Fruit fly (Drosophila melanogaster) whole organism, prepupa: ENCODE results near the gene CG14657.

ENCODE experiments used
- CG10631 ChIP-seq: fragments of 200-800 bp; sonication (Bioruptor generic); optimal IDR thresholded peaks from 2 replicates; lab custom pipeline; 2016; ENCODE audit warnings: missing biosample characterization, missing genetic modification characterization
- CG11294 ChIP-seq: fragments of 200-800 bp; sonication (Bioruptor generic); IDR thresholded peaks from 2 replicates; pipeline ENCODE4 v1.3.6; 2022; ENCODE audit warnings: missing biosample characterization, missing genetic modification characterization
- CG11902 ChIP-seq: fragments of 200-800 bp; sonication (Bioruptor generic); optimal IDR thresholded peaks from 3 replicates; lab custom pipeline; 2016; ENCODE audit warnings: missing biosample characterization, missing genetic modification characterization
- CG15336 ChIP-seq: fragments of 200-800 bp; sonication (Bioruptor generic); IDR thresholded peaks from 2 replicates; pipeline ENCODE4 v1.3.6; 2022; ENCODE audit warnings: missing biosample characterization, missing genetic modification characterization
- CG3032 ChIP-seq: fragments of 200-800 bp; optimal IDR thresholded peaks from 2 replicates; lab custom pipeline; 2019; ENCODE audit warnings: missing biosample characterization, mild to moderate bottlenecking, missing genetic modification characterization, moderate library complexity
- CG31627 ChIP-seq: fragments of 200-800 bp; sonication (Bioruptor generic); optimal IDR thresholded peaks from 3 replicates; lab custom pipeline; 2016; ENCODE audit warnings: missing biosample characterization, missing genetic modification characterization
- CG3919 ChIP-seq: fragments of 200-800 bp; sonication (Bioruptor generic); optimal IDR thresholded peaks from 3 replicates; lab custom pipeline; 2016; ENCODE audit warnings: missing biosample characterization, missing genetic modification characterization
- CG4318 ChIP-seq: fragments of 200-800 bp; sonication (Bioruptor generic); optimal IDR thresholded peaks from 3 replicates; lab custom pipeline; 2017; ENCODE audit warnings: missing biosample characterization, mild to moderate bottlenecking, missing genetic modification characterization
- CG6276 ChIP-seq: fragments of 200-800 bp; sonication (Bioruptor generic); optimal IDR thresholded peaks from 2 replicates; lab custom pipeline; 2017; ENCODE audit warnings: missing biosample characterization, mild to moderate bottlenecking, missing genetic modification characterization
- CG6808 ChIP-seq: fragments of 200-800 bp; sonication (Bioruptor generic); optimal IDR thresholded peaks from 3 replicates; lab custom pipeline; 2017; ENCODE audit warnings: missing biosample characterization, missing genetic modification characterization, mild to moderate bottlenecking, moderate library complexity, missing genetic modification reagents
- CG6854 ChIP-seq: fragments of 200-800 bp; sonication (Bioruptor generic); optimal IDR thresholded peaks from 2 replicates; lab custom pipeline; 2017; ENCODE audit warnings: missing biosample characterization, mild to moderate bottlenecking, missing genetic modification characterization
- CG7368 ChIP-seq: fragments of 200-800 bp; sonication (Bioruptor generic); optimal IDR thresholded peaks from 3 replicates; lab custom pipeline; 2016; ENCODE audit warnings: missing biosample characterization, missing genetic modification characterization
- CG8319 ChIP-seq: fragments of 200-800 bp; sonication (Bioruptor generic); optimal IDR thresholded peaks from 3 replicates; lab custom pipeline; 2016; ENCODE audit warnings: missing biosample characterization, missing genetic modification characterization
- CG9139 ChIP-seq: fragments of 200-800 bp; sonication (Bioruptor generic); optimal IDR thresholded peaks from 3 replicates; lab custom pipeline; 2017; ENCODE audit warnings: missing biosample characterization, mild to moderate bottlenecking, missing genetic modification characterization
- Eip75B ChIP-seq: fragments of 200-800 bp; sonication (Bioruptor generic); optimal IDR thresholded peaks from 3 replicates; lab custom pipeline; 2016; ENCODE audit warnings: missing biosample characterization, missing genetic modification characterization
- Eip93F ChIP-seq: fragments of 200-800 bp; sonication (Bioruptor generic); optimal IDR thresholded peaks from 2 replicates; lab custom pipeline; 2016; ENCODE audit warnings: missing biosample characterization, mild to moderate bottlenecking, missing genetic modification characterization
- Ets21C ChIP-seq: fragments of 200-800 bp; sonication (Bioruptor generic); optimal IDR thresholded peaks from 3 replicates; lab custom pipeline; 2016; ENCODE audit warnings: missing biosample characterization, missing genetic modification characterization
- Hr38 ChIP-seq: sonication (Bioruptor generic); optimal IDR thresholded peaks from 2 replicates; lab custom pipeline; 2016; ENCODE audit warnings: missing biosample characterization, missing genetic modification characterization
- Hr39 ChIP-seq: fragments of 200-800 bp; sonication (Bioruptor generic); optimal IDR thresholded peaks from 2 replicates; lab custom pipeline; 2016; ENCODE audit warnings: missing biosample characterization, missing genetic modification characterization
- Hr4 ChIP-seq: fragments of 200-800 bp; sonication (Bioruptor generic); optimal IDR thresholded peaks from 3 replicates; lab custom pipeline; 2016; ENCODE audit warnings: missing biosample characterization, missing genetic modification characterization
- Lpt ChIP-seq: fragments of 200-800 bp; sonication (Bioruptor generic); optimal IDR thresholded peaks from 3 replicates; lab custom pipeline; 2016; ENCODE audit warnings: missing biosample characterization, missing genetic modification characterization
- Met ChIP-seq: fragments of 200-800 bp; sonication (Bioruptor generic); optimal IDR thresholded peaks from 3 replicates; lab custom pipeline; 2016; ENCODE audit warnings: missing biosample characterization, missing genetic modification characterization
- OdsH ChIP-seq: fragments of 200-800 bp; sonication (Bioruptor generic); optimal IDR thresholded peaks from 3 replicates; lab custom pipeline; 2016; ENCODE audit warnings: missing biosample characterization, missing genetic modification characterization
- Smox ChIP-seq: fragments of 200-800 bp; sonication (Bioruptor generic); optimal IDR thresholded peaks from 3 replicates; lab custom pipeline; 2016; ENCODE audit warnings: missing biosample characterization, missing genetic modification characterization
- Sox102F ChIP-seq: fragments of 200-800 bp; sonication (Bioruptor generic); optimal IDR thresholded peaks from 2 replicates; lab custom pipeline; 2016; ENCODE audit warnings: missing biosample characterization, mild to moderate bottlenecking, missing genetic modification characterization
- Sox14 ChIP-seq: fragments of 200-800 bp; sonication (Bioruptor generic); optimal IDR thresholded peaks from 3 replicates; lab custom pipeline; 2016; ENCODE audit warnings: missing biosample characterization, missing genetic modification characterization
- achi ChIP-seq: fragments of 200-800 bp; sonication (Bioruptor generic); optimal IDR thresholded peaks from 3 replicates; lab custom pipeline; 2016; ENCODE audit warnings: missing biosample characterization, missing genetic modification characterization
- acj6 ChIP-seq: fragments of 200-800 bp; sonication (Bioruptor generic); optimal IDR thresholded peaks from 3 replicates; lab custom pipeline; 2016; ENCODE audit warnings: missing biosample characterization, missing genetic modification characterization
- cyc ChIP-seq: fragments of 200-800 bp; sonication (Bioruptor generic); optimal IDR thresholded peaks from 3 replicates; lab custom pipeline; 2016; ENCODE audit warnings: missing biosample characterization, missing genetic modification characterization
- dsx ChIP-seq: fragments of 200-800 bp; optimal IDR thresholded peaks from 3 replicates; lab custom pipeline; 2019; ENCODE audit warnings: missing biosample characterization, mild to moderate bottlenecking, missing genetic modification characterization, moderate library complexity; ENCODE audit not compliant: poor library complexity, severe bottlenecking
- eg ChIP-seq: fragments of 200-800 bp; sonication (Bioruptor generic); IDR thresholded peaks from 3 replicates; pipeline ENCODE4 v1.3.6; 2022; ENCODE audit warnings: missing biosample characterization, missing genetic modification characterization
- fd59A ChIP-seq: fragments of 200-800 bp; sonication (Bioruptor generic); optimal IDR thresholded peaks from 2 replicates; lab custom pipeline; 2017; ENCODE audit warnings: missing biosample characterization, mild to moderate bottlenecking, missing genetic modification characterization, missing genetic modification reagents
- fkh ChIP-seq: fragments of 200-800 bp; sonication (Bioruptor generic); optimal IDR thresholded peaks from 3 replicates; lab custom pipeline; 2017; ENCODE audit warnings: missing biosample characterization, mild to moderate bottlenecking, missing genetic modification characterization, moderate library complexity
- lz ChIP-seq: fragments of 200-800 bp; sonication (Bioruptor generic); optimal IDR thresholded peaks from 3 replicates; lab custom pipeline; 2016; ENCODE audit warnings: missing biosample characterization, missing genetic modification characterization
- salr ChIP-seq, 2 experiments: fragments of 200-800 bp; sonication (Bioruptor generic); optimal IDR thresholded peaks; 3 replicates each; lab custom pipeline; 2016 to 2018; ENCODE audit warnings: missing biosample characterization in 2 of 2, missing genetic modification characterization in 2 of 2, mild to moderate bottlenecking in 1 of 2
- spab ChIP-seq: fragments of 200-800 bp; sonication (Bioruptor generic); optimal IDR thresholded peaks from 2 replicates; lab custom pipeline; 2017; ENCODE audit warnings: missing biosample characterization, mild to moderate bottlenecking, missing genetic modification characterization, missing genetic modification reagents
- ss ChIP-seq, 2 experiments: fragments of 200-800 bp; sonication (Bioruptor generic); optimal IDR thresholded peaks; 2 replicates in 1 of 2; 3 replicates in 1 of 2; lab custom pipeline; 2017 to 2018; ENCODE audit warnings: mild to moderate bottlenecking in 2 of 2, missing biosample characterization in 2 of 2, missing genetic modification characterization in 2 of 2, moderate library complexity in 1 of 2
- svp ChIP-seq: fragments of 200-800 bp; sonication (Bioruptor generic); peaks from one replicate; lab custom pipeline; 2016; ENCODE audit warnings: missing biosample characterization, missing genetic modification characterization
- topi ChIP-seq: fragments of 200-800 bp; sonication (Bioruptor generic); optimal IDR thresholded peaks from 3 replicates; lab custom pipeline; 2016; ENCODE audit warnings: missing biosample characterization, missing genetic modification characterization

Gene CG14657

DNA sequence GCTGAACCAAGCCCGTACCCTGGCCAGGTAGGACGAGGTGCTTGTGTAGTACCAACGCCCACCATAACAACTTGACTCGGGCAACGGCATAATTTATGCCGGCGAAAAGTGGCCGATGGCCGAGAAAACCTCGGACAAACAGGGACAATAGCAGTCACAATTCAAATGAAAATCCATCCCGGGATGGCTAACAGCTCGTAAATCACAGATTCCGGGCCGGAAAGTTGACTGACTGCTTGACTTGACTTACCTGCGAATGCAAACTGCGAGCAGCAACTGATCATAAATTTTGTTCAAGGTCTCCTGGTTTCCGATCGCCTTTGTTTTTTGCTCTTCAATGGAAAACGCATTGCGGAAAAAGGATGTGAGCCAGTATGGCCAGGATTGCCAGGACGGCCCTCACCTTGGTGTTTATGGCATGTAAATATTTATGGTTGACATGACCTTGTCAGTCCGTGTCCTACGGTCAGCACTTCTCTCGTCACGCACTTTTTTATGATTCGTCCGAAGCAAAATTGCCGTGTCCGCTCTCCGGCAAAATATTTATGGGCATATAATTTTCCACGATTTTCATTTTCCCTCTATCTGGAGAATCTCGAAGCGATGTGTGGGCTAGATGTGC lies 27.9 kb upstream of the CG14657 start:
- TF ChIP-seq CG4318 (no peak), CG6854 (GFP tag; lab: Kevin White, UChicago) (no peak), CG11294 (no peak), CG7368 (GFP tag; lab: Kevin White, UChicago) (no peak), OdsH (GFP tag; lab: Kevin White, UChicago) (no peak), Eip75B (no peak), Smox (GFP tag; lab: Kevin White, UChicago) (no peak), Sox102F (GFP tag; lab: Kevin White, UChicago) (no peak), CG9139 (GFP tag; lab: Kevin White, UChicago) (no peak), topi (GFP tag; lab: Kevin White, UChicago) (no peak), CG10631 (GFP tag; lab: Kevin White, UChicago) (no peak), CG11902 (GFP tag; lab: Kevin White, UChicago) (no peak), Lpt (GFP tag; lab: Kevin White, UChicago) (no peak), Hr38 (GFP tag; lab: Kevin White, UChicago) (no peak), CG31627 (no peak), Ets21C (GFP tag; lab: Kevin White, UChicago) (no peak), CG6808 (GFP tag; lab: Kevin White, UChicago) (no peak)

DNA sequence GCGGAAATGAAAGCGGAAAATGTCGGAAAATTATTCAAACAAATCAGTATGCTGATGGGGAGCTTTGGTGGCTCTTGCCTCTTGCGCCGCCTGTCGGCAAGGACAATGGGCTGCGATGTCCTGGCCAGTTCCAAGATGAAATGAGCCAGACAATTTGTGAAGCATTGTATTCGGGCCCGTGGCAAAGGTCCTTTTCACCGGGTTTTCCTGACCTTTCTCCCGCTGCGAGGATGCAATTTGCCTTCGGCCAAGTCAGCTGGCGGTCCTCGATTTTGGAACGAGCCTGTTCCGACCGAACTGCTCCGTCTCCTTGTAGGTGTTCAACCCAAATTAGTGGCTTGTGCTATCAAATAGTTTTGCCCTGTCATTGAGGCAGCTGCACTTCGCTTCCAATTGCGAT lies 26.2 kb upstream of the CG14657 start:
- TF ChIP-seq topi (GFP tag; lab: Kevin White, UChicago): no peak
- no peak for TF ChIP-seq svp (GFP tag; lab: Kevin White, UChicago)
- TF ChIP-seq, all 60 proteins: peak for 0

DNA sequence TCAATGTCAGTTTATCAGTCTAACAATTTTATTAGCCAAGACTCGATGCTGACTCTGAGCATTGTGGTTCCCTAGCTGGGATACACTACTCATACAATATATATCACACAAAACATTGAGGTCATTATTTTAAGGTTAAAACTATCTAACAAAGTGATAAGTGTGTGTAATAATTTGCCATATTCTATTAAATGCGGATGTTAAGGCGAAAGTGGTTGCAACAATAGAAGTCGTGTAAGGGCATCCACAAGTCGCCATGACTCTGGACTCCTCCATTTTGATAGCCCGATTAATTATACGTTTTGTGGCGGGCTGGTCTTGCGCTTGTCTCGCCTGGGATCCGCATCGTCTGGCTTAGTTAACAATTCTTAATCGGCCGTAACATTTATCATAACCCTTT lies 25.6 kb upstream of the CG14657 start:
- TF ChIP-seq Smox (GFP tag; lab: Kevin White, UChicago) (no peak), Lpt (GFP tag; lab: Kevin White, UChicago) (no peak), CG10631 (GFP tag; lab: Kevin White, UChicago) (no peak), achi (no peak), CG3919 (GFP tag; lab: Kevin White, UChicago) (no peak), Met (GFP tag; lab: Kevin White, UChicago) (no peak), salr (GFP tag; optimal IDR thresholded peaks at IDR 0.05; lab: Kevin White, UChicago) (no peak), CG8319 (no peak), Hr39 (no peak), ss (GFP tag; optimal IDR thresholded peaks at IDR 0.05; lab: Kevin White, UChicago) (no peak), dsx (no peak), cyc (GFP tag; lab: Kevin White, UChicago) (no peak), CG15336 (no peak), CG4318 (no peak), lz (no peak), CG11902 (GFP tag; lab: Kevin White, UChicago) (no peak), Hr38 (GFP tag; lab: Kevin White, UChicago) (no peak), Hr4 (GFP tag; lab: Kevin White, UChicago) (no peak), spab (GFP tag; lab: Kevin White, UChicago) (no peak)

DNA sequence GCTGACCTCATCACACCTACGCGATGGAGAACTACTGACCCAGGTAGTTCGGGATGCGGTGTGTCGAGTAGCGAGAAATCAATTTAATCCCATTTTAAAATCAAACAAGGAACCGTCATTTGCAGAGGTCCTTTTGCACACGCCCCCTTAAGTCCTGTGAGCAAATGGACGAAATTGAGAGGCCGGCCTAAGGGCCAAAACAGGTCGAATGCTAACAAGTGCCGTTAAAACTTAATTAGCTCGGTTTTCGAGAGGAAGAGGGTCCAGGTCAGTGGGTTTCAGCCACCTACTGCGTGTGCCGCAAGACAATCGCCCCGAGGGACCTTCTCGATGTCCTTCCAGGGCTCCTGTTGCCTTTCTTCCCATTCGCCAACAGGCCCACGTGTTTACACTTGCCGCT lies 25.0 kb upstream of the CG14657 start:
- TF ChIP-seq Eip93F (GFP tag; lab: Kevin White, UChicago) (no peak), CG6854 (GFP tag; lab: Kevin White, UChicago) (no peak), achi (no peak), fkh (GFP tag; lab: Kevin White, UChicago) (no peak), CG6276 (GFP tag; lab: Kevin White, UChicago) (no peak), Sox14 (GFP tag; lab: Kevin White, UChicago) (no peak), CG3032 (no peak), fd59A (GFP tag; lab: Kevin White, UChicago) (no peak), eg (GFP tag; lab: Robert Waterston, UW) (no peak), acj6 (GFP tag; lab: Kevin White, UChicago) (no peak)
